Worm (Caenorhabditis elegans): ENCODE results near the gene B0564.2.

Gene B0564.2

ce11 chrIV:13098652-13099051 lies 8.8 kb upstream of the B0564.2 start, which contains the start of the genes dli-1, tin-9.2 and exos-4.1 (continued):
- no peak for TF ChIP-seq sox-4 (tag; optimal IDR thresholded peaks at IDR 0.05)
- no peak for TF ChIP-seq ceh-2 (tag; optimal IDR thresholded peaks at IDR 0.05)
- no peak for TF ChIP-seq sox-2 (GFP tag; IDR thresholded peaks at IDR 0.05)
- TF ChIP-seq ceh-18 (tag; optimal IDR thresholded peaks at IDR 0.05) = no peak
- no peak for TF ChIP-seq hlh-6 (tag; optimal IDR thresholded peaks at IDR 0.05)
- TF ChIP-seq ceh-31 (tag; optimal IDR thresholded peaks at IDR 0.05) = peak; percentile 21
- TF ChIP-seq hlh-15 (tag; optimal IDR thresholded peaks at IDR 0.05) = no peak
- TF ChIP-seq ztf-16 (tag; optimal IDR thresholded peaks at IDR 0.05) = no peak
- no peak for TF ChIP-seq ceh-6 (GFP tag; optimal IDR thresholded peaks at IDR 0.05)
- no peak for TF ChIP-seq C08G9.2 (tag; optimal IDR thresholded peaks at IDR 0.05)
- TF ChIP-seq ceh-45 (GFP tag; IDR thresholded peaks at IDR 0.05) = no peak
- TF ChIP-seq ceh-19 (GFP tag; optimal IDR thresholded peaks at IDR 0.05) = no peak
- no peak for TF ChIP-seq tbx-7 (tag; optimal IDR thresholded peaks at IDR 0.05)
- TF ChIP-seq T23F11.4 (GFP tag; optimal IDR thresholded peaks at IDR 0.05) = no peak
- no peak for TF ChIP-seq ref-2 (tag; optimal IDR thresholded peaks at IDR 0.05)
- TF ChIP-seq eyg-1 (tag; optimal IDR thresholded peaks at IDR 0.05) = no peak
- no peak for TF ChIP-seq hlh-13 (GFP tag; optimal IDR thresholded peaks at IDR 0.05)
- peak; percentile 2 for TF ChIP-seq rnt-1 (tag; optimal IDR thresholded peaks at IDR 0.05)
- TF ChIP-seq pha-4 (tag; optimal IDR thresholded peaks at IDR 0.05) = no peak
- TF ChIP-seq fax-1 (tag; optimal IDR thresholded peaks at IDR 0.05) = peak; percentile 0
- no peak for TF ChIP-seq unc-55 (GFP tag; optimal IDR thresholded peaks at IDR 0.05)
- no peak for TF ChIP-seq hlh-8 (tag; optimal IDR thresholded peaks at IDR 0.05)
- no peak for TF ChIP-seq unc-86 (tag; optimal IDR thresholded peaks at IDR 0.05)
- no peak for TF ChIP-seq odd-2 (tag; optimal IDR thresholded peaks at IDR 0.05)
- no peak for TF ChIP-seq nhr-11 (tag; optimal IDR thresholded peaks at IDR 0.05)
- TF ChIP-seq K09A11.1 (tag; optimal IDR thresholded peaks at IDR 0.05; ENCODE audit: insufficient read depth) = no peak
- no peak for TF ChIP-seq elt-2 (tag; optimal IDR thresholded peaks at IDR 0.05)
- TF ChIP-seq fkh-10 (GFP tag; optimal IDR thresholded peaks at IDR 0.05) = no peak
- no peak for TF ChIP-seq ama-1 (optimal IDR thresholded peaks at IDR 0.05)
- no peak for TF ChIP-seq ets-4 (tag; optimal IDR thresholded peaks at IDR 0.05)
- peak; percentile 35 for TF ChIP-seq tbx-2 (tag; optimal IDR thresholded peaks at IDR 0.05)
- no peak for TF ChIP-seq ahr-1 (tag; optimal IDR thresholded peaks at IDR 0.05)
- peak; percentile 47 for TF ChIP-seq nfya-1 (tag; optimal IDR thresholded peaks at IDR 0.05)
- TF ChIP-seq pros-1 (tag; optimal IDR thresholded peaks at IDR 0.05) = no peak
- no peak for TF ChIP-seq nhr-232 (tag; optimal IDR thresholded peaks at IDR 0.05)
- no peak for TF ChIP-seq zip-5 (tag; optimal IDR thresholded peaks at IDR 0.05)
- no peak for TF ChIP-seq npax-4 (tag; optimal IDR thresholded peaks at IDR 0.05)
- TF ChIP-seq dve-1 (tag; optimal IDR thresholded peaks at IDR 0.05) = no peak
- no peak for TF ChIP-seq mec-3 (tag; optimal IDR thresholded peaks at IDR 0.05; ENCODE audit: borderline replicate concordance)
- TF ChIP-seq dmd-4 (tag; optimal IDR thresholded peaks at IDR 0.05; ENCODE audit: borderline replicate concordance) = no peak
- no peak for TF ChIP-seq hlh-30 (tag; optimal IDR thresholded peaks at IDR 0.05; ENCODE audit: insufficient read depth)
- peak; percentile 57 for TF ChIP-seq ceh-14 (tag; optimal IDR thresholded peaks at IDR 0.05)
- no peak for TF ChIP-seq elt-4 (tag; optimal IDR thresholded peaks at IDR 0.05)
- no peak for TF ChIP-seq pha-2 (tag; optimal IDR thresholded peaks at IDR 0.05)
- TF ChIP-seq unc-3 (GFP tag; conservative IDR thresholded peaks at IDR 0.05) = no peak
- no peak for TF ChIP-seq unc-3 (tag; optimal IDR thresholded peaks at IDR 0.05)
- TF ChIP-seq Y22D7AL.16 (tag; optimal IDR thresholded peaks at IDR 0.05) = no peak
- no peak for TF ChIP-seq madf-2 (tag; optimal IDR thresholded peaks at IDR 0.05)
- TF ChIP-seq sdc-2 (tag; optimal IDR thresholded peaks at IDR 0.05) = no peak
- TF ChIP-seq ceh-9 (tag; optimal IDR thresholded peaks at IDR 0.05) = no peak
